Fruit fly (Drosophila melanogaster) whole organism, embryonic: ENCODE measurements around the gene Try29F.

Source experiments
- CG10147 ChIP-seq: fragments of 200-800 bp; sonication (Bioruptor generic); optimal IDR thresholded peaks from 2 replicates; lab custom pipeline; 2019; ENCODE audit warnings: missing biosample characterization, mild to moderate bottlenecking, missing genetic modification characterization, moderate library complexity
- CG2199 ChIP-seq: fragments of 200-800 bp; sonication (Bioruptor generic); IDR thresholded peaks from 3 replicates; pipeline ENCODE4 v1.3.6; 2022; ENCODE audit warnings: missing biosample characterization, missing genetic modification characterization
- CG31224 ChIP-seq: fragments of 200-800 bp; sonication (Bioruptor generic); IDR thresholded peaks from 2 replicates; pipeline ENCODE4 v1.3.6; 2022; ENCODE audit warnings: missing biosample characterization, missing genetic modification characterization
- CG7786 ChIP-seq: fragments of 200-800 bp; sonication (Bioruptor generic); optimal IDR thresholded peaks from 2 replicates; lab custom pipeline; 2016; ENCODE audit warnings: missing biosample characterization, missing genetic modification characterization
- CG8478 ChIP-seq: fragments of >200 bp; optimal IDR thresholded peaks from 2 replicates; lab custom pipeline; 2018
- CG9727 ChIP-seq: fragments of 200-800 bp; sonication (Bioruptor generic); optimal IDR thresholded peaks from 3 replicates; lab custom pipeline; 2017; ENCODE audit warnings: missing biosample characterization, mild to moderate bottlenecking, missing genetic modification characterization
- D19B ChIP-seq: fragments of 200-800 bp; sonication (Bioruptor generic); optimal IDR thresholded peaks from 2 replicates; lab custom pipeline; 2017; ENCODE audit warnings: missing biosample characterization, mild to moderate bottlenecking, missing genetic modification characterization
- HLH3B ChIP-seq: fragments of 200-800 bp; sonication (Bioruptor generic); IDR thresholded peaks from 2 replicates; pipeline ENCODE4 v1.3.6; 2022; ENCODE audit warnings: missing biosample characterization, missing genetic modification characterization
- al ChIP-seq: fragments of 200-800 bp; sonication (Bioruptor generic); IDR thresholded peaks from 2 replicates; pipeline ENCODE4 v1.3.6; 2022; ENCODE audit warnings: missing biosample characterization, missing genetic modification characterization
- pan ChIP-seq, 4 experiments: fragments of >200 bp in 3 of 4; fragments of 200-800 bp in 1 of 4; sonication (Bioruptor generic) in 1 of 4; optimal IDR thresholded peaks in 3 of 4; IDR thresholded peaks in 1 of 4; 2 replicates each; pipeline versions ENCODE4 v1.3.6 to Lab custom; 2017 to 2022; ENCODE audit warnings: missing biosample characterization in 2 of 4, missing genetic modification characterization in 2 of 4, mixed read lengths in 1 of 4
- peb ChIP-seq: fragments of 200-800 bp; sonication (Bioruptor generic); IDR thresholded peaks from 2 replicates; pipeline ENCODE4 v1.3.6; 2022; ENCODE audit warnings: missing biosample characterization, missing genetic modification characterization
- repo ChIP-seq: fragments of 200-800 bp; sonication (Bioruptor generic); optimal IDR thresholded peaks from 2 replicates; lab custom pipeline; 2016; ENCODE audit warnings: missing biosample characterization, missing genetic modification characterization
- wek ChIP-seq: fragments of 200-800 bp; sonication (Bioruptor generic); optimal IDR thresholded peaks from 3 replicates; lab custom pipeline; 2018; ENCODE audit warnings: missing biosample characterization, mild to moderate bottlenecking, missing genetic modification characterization, moderate library complexity
- zfh1 ChIP-seq: fragments of 200-800 bp; sonication (Bioruptor generic); IDR thresholded peaks from 3 replicates; pipeline ENCODE4 v1.3.6; 2022; ENCODE audit warnings: missing biosample characterization, missing genetic modification characterization

- TF ChIP-seq CG31224 (no peak), wek (GFP tag; lab: Kevin White, UChicago) (no peak), CG9727 (GFP tag; lab: Kevin White, UChicago) (peak; percentile 32), pan (optimal IDR thresholded peaks at IDR 0.05; lab: Kevin White, UChicago) (no peak), pan (GFP tag; optimal IDR thresholded peaks at IDR 0.05 in 1 of 2, IDR thresholded peaks at IDR 0.05 in 1 of 2) (no peak), CG2199 (GFP tag; lab: Robert Waterston, UW) (peak; percentile 67; the same call in 1 of the 3 replicates), CG7786 (GFP tag; lab: Kevin White, UChicago) (no peak), CG8478 (lab: Kevin White, UChicago) (no peak), repo (GFP tag; lab: Kevin White, UChicago) (no peak), zfh1 (no peak), al (no peak), D19B (GFP tag; lab: Kevin White, UChicago) (no peak), HLH3B (no peak), CG10147 (GFP tag; lab: Kevin White, UChicago) (no peak), peb (GFP tag; lab: Robert Waterston, UW) (no peak)
Measured at dm6 chr2L:8949919-8950722, 48.2 kb upstream of the Try29F start.
